Worm (Caenorhabditis elegans) whole organism, L3 larva: ENCODE results near the gene skp-1.
A peak's percentile ranks its signal among the peaks of the same experiment; 100 is the strongest.

Experiments
- R02D3.7 ChIP-seq: fragments of 150-350 bp; optimal IDR thresholded peaks from 2 replicates; lab custom pipeline; 2014; ENCODE audit warnings: missing biosample characterization, missing genetic modification characterization
- ZK546.5 ChIP-seq: sonication (generic microtip); optimal IDR thresholded peaks from 2 replicates; lab custom pipeline; 2017; ENCODE audit warnings: missing biosample characterization, missing genetic modification characterization
- aly-2 ChIP-seq: fragments of 150-350 bp; optimal IDR thresholded peaks from 2 replicates; lab custom pipeline; 2014; ENCODE audit warnings: missing biosample characterization, missing genetic modification characterization
- ama-1 ChIP-seq: fragments of 150-350 bp; optimal IDR thresholded peaks from 2 replicates; lab custom pipeline; 2018
- ceh-16 ChIP-seq: sonication (generic microtip); optimal IDR thresholded peaks from 2 replicates; lab custom pipeline; 2017; ENCODE audit warnings: missing biosample characterization, missing genetic modification characterization
- ceh-28 ChIP-seq: fragments of 150-350 bp; optimal IDR thresholded peaks from 2 replicates; lab custom pipeline; 2014; ENCODE audit warnings: missing biosample characterization, missing genetic modification reagents, missing genetic modification characterization
- ceh-82 ChIP-seq: fragments of 150-350 bp; optimal IDR thresholded peaks from 2 replicates; lab custom pipeline; 2014; ENCODE audit warnings: missing biosample characterization, missing genetic modification characterization
- ceh-9 ChIP-seq: sonication (generic microtip); optimal IDR thresholded peaks from 2 replicates; lab custom pipeline; 2018; ENCODE audit warnings: missing biosample characterization, missing genetic modification characterization
- egl-5 ChIP-seq: fragments of 150-350 bp; optimal IDR thresholded peaks from 2 replicates; lab custom pipeline; 2017; ENCODE audit warnings: missing biosample characterization, missing genetic modification reagents, missing genetic modification characterization, inconsistent platforms
- elt-1 ChIP-seq: fragments of 150-350 bp; optimal IDR thresholded peaks from 2 replicates; lab custom pipeline; 2014; ENCODE audit warnings: missing biosample characterization, missing genetic modification characterization
- elt-2 ChIP-seq: sonication (generic microtip); optimal IDR thresholded peaks from 2 replicates; lab custom pipeline; 2016; ENCODE audit warnings: missing genetic modification reagents, mild to moderate bottlenecking, missing genetic modification characterization, missing compliant biosample characterization
- elt-3 ChIP-seq, 3 experiments: fragments of 150-350 bp in 1 of 3; sonication (generic microtip) in 2 of 3; optimal IDR thresholded peaks; 2 replicates in 2 of 3; 4 replicates in 1 of 3; lab custom pipeline; 2014 to 2017; ENCODE audit warnings: missing biosample characterization in 3 of 3, missing genetic modification characterization in 3 of 3
- fos-1 ChIP-seq: fragments of 150-350 bp; optimal IDR thresholded peaks from 2 replicates; lab custom pipeline; 2014; ENCODE audit warnings: missing biosample characterization, missing genetic modification characterization
- hmg-11 ChIP-seq: sonication (generic microtip); optimal IDR thresholded peaks from 2 replicates; lab custom pipeline; 2016; ENCODE audit warnings: missing genetic modification characterization, missing compliant biosample characterization
- jun-1 ChIP-seq: fragments of 150-350 bp; optimal IDR thresholded peaks from 2 replicates; lab custom pipeline; 2014; ENCODE audit warnings: missing biosample characterization, missing genetic modification reagents, missing genetic modification characterization
- lin-15B ChIP-seq: fragments of 150-350 bp; optimal IDR thresholded peaks from 2 replicates; lab custom pipeline; 2014; ENCODE audit warnings: missing biosample characterization, missing genetic modification characterization
- lin-39 ChIP-seq: fragments of 150-350 bp; optimal IDR thresholded peaks from 2 replicates; lab custom pipeline; 2018; ENCODE audit warnings: missing biosample characterization, missing genetic modification reagents, missing genetic modification characterization
- lsy-12 ChIP-seq: sonication (generic microtip); optimal IDR thresholded peaks from 2 replicates; lab custom pipeline; 2016; ENCODE audit warnings: mild to moderate bottlenecking, missing genetic modification characterization, missing compliant biosample characterization
- mml-1 ChIP-seq: fragments of 150-350 bp; sonication (generic microtip); optimal IDR thresholded peaks from 3 replicates; lab custom pipeline; 2014; ENCODE audit warnings: missing biosample characterization, missing genetic modification characterization
- nfya-1 ChIP-seq: sonication (generic microtip); optimal IDR thresholded peaks from 2 replicates; lab custom pipeline; 2017; ENCODE audit warnings: missing genetic modification characterization, mild to moderate bottlenecking, missing compliant biosample characterization, antibody characterized with exemption, moderate library complexity; ENCODE audit not compliant: insufficient read depth
- nhr-12 ChIP-seq: fragments of 150-350 bp; optimal IDR thresholded peaks from 2 replicates; lab custom pipeline; 2014; ENCODE audit warnings: missing biosample characterization, missing genetic modification characterization
- nhr-23 ChIP-seq: fragments of 150-350 bp; optimal IDR thresholded peaks from 2 replicates; lab custom pipeline; 2014; ENCODE audit warnings: missing biosample characterization, missing genetic modification reagents, missing genetic modification characterization
- nhr-25 ChIP-seq: sonication (generic microtip); optimal IDR thresholded peaks from 2 replicates; lab custom pipeline; 2017; ENCODE audit warnings: missing biosample characterization, missing genetic modification characterization
- nhr-28 ChIP-seq: fragments of 150-350 bp; optimal IDR thresholded peaks from 2 replicates; lab custom pipeline; 2014; ENCODE audit warnings: missing biosample characterization, missing genetic modification characterization
- nhr-43 ChIP-seq: sonication (generic microtip); optimal IDR thresholded peaks from 2 replicates; lab custom pipeline; 2016; ENCODE audit warnings: mild to moderate bottlenecking, missing genetic modification characterization, missing compliant biosample characterization; ENCODE audit not compliant: poor library complexity, severe bottlenecking
- nhr-67 ChIP-seq: fragments of 150-350 bp; optimal IDR thresholded peaks from 2 replicates; lab custom pipeline; 2014; ENCODE audit warnings: missing biosample characterization, missing genetic modification characterization
- nhr-76 ChIP-seq: fragments of 150-350 bp; sonication (generic microtip); optimal IDR thresholded peaks from 5 replicates; lab custom pipeline; 2014; ENCODE audit warnings: missing biosample characterization, missing genetic modification characterization
- nhr-77 ChIP-seq: fragments of 150-350 bp; optimal IDR thresholded peaks from 2 replicates; lab custom pipeline; 2014; ENCODE audit warnings: missing biosample characterization, missing genetic modification characterization
- pha-4 ChIP-seq: fragments of 150-350 bp; optimal IDR thresholded peaks from 2 replicates; lab custom pipeline; 2014; ENCODE audit warnings: missing biosample characterization, missing genetic modification reagents, missing genetic modification characterization
- pqm-1 ChIP-seq: fragments of 150-350 bp; optimal IDR thresholded peaks from 2 replicates; lab custom pipeline; 2017; ENCODE audit warnings: missing biosample characterization, missing genetic modification characterization, inconsistent platforms
- sea-2 ChIP-seq: fragments of 150-350 bp; sonication (generic microtip); optimal IDR thresholded peaks from 4 replicates; lab custom pipeline; 2014; ENCODE audit warnings: missing biosample characterization, missing genetic modification reagents, missing genetic modification characterization
- snpc-4 ChIP-seq: fragments of 150-350 bp; optimal IDR thresholded peaks from 2 replicates; lab custom pipeline; 2014; ENCODE audit warnings: missing biosample characterization, missing genetic modification characterization
- tbx-2 ChIP-seq: sonication (generic microtip); optimal IDR thresholded peaks from 2 replicates; lab custom pipeline; 2016; ENCODE audit warnings: mild to moderate bottlenecking, missing genetic modification characterization, missing compliant biosample characterization
- unc-39 ChIP-seq: sonication (generic microtip); optimal IDR thresholded peaks from 4 replicates; lab custom pipeline; 2017; ENCODE audit warnings: missing biosample characterization, missing genetic modification characterization
- unc-62 ChIP-seq: fragments of 150-350 bp; sonication (generic microtip); optimal IDR thresholded peaks from 4 replicates; lab custom pipeline; 2014; ENCODE audit warnings: missing biosample characterization, missing genetic modification reagents, missing genetic modification characterization
- zag-1 ChIP-seq: fragments of 150-350 bp; optimal IDR thresholded peaks from 2 replicates; lab custom pipeline; 2014; ENCODE audit warnings: missing biosample characterization, missing genetic modification characterization
- ztf-11 ChIP-seq: fragments of 150-350 bp; optimal IDR thresholded peaks from 2 replicates; lab custom pipeline; 2014; ENCODE audit warnings: missing biosample characterization, missing genetic modification characterization

skp-1 gene

DNA sequence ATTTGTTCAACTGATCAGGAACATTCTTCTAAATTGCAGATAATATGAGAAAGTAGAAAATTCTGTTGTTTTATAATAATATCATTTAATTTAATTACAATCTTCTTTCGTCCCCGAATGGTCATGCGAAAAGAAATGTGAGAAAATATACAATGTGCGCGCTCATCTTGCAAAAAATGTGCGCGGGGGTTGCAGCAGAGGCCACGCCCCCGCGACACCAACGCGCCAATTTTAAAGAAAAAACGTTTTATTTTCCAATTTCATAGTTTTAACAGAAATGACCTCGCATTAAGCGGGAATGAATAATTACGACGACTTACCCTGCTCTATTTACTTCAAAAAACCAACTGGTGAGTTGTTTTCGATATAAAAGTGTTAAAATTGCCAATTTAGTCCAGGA lies 34.8 kb upstream of the skp-1 start, which contains the start of gene sas-5:
sas-5 (plus strand) TSS at position 257 of the 400 bp plus-strand sequence.
- TF ChIP-seq fos-1 (tag; lab: Kevin White, UChicago): no peak
- peak; percentile 83 for TF ChIP-seq ceh-82
- TF ChIP-seq mml-1: no peak
- no peak for TF ChIP-seq nhr-77 (tag; lab: Kevin White, UChicago)
- no peak for TF ChIP-seq elt-3 (tag; optimal IDR thresholded peaks at IDR 0.05; lab: Kevin White, UChicago)
- TF ChIP-seq elt-2 (tag; lab: Kevin White, UChicago): peak; percentile 59
- TF ChIP-seq nfya-1 (tag; lab: Kevin White, UChicago): peak; percentile 65
- TF ChIP-seq lin-39 (tag; lab: Kevin White, UChicago): peak; percentile 54
- TF ChIP-seq aly-2 (tag; lab: Kevin White, UChicago): no peak
- peak; percentile 81 for TF ChIP-seq nhr-43
- TF ChIP-seq elt-1 (tag; lab: Kevin White, UChicago): no peak
- TF ChIP-seq R02D3.7 (tag; lab: Kevin White, UChicago): peak; percentile 56
- no peak for TF ChIP-seq pqm-1 (tag; lab: Kevin White, UChicago)
- peak; percentile 5 for TF ChIP-seq jun-1 (tag; lab: Kevin White, UChicago)
- TF ChIP-seq nhr-12 (tag; lab: Kevin White, UChicago): no peak
- peak; percentile 29 for TF ChIP-seq ztf-11 (tag; lab: Kevin White, UChicago)
- no peak for TF ChIP-seq ZK546.5
- TF ChIP-seq unc-39 (tag; lab: Kevin White, UChicago): no peak
- TF ChIP-seq hmg-11 (tag; lab: Kevin White, UChicago): peak; percentile 89
- peak; percentile 64 for TF ChIP-seq lin-15B (tag; lab: Kevin White, UChicago)
- TF ChIP-seq nhr-28 (tag; lab: Kevin White, UChicago): no peak
- no peak for TF ChIP-seq nhr-67 (tag; lab: Kevin White, UChicago)
- TF ChIP-seq snpc-4 (tag; lab: Kevin White, UChicago): peak; percentile 72
- peak; percentile 56 for TF ChIP-seq nhr-25
- TF ChIP-seq ceh-28 (tag; lab: Kevin White, UChicago): peak; percentile 40
- TF ChIP-seq tbx-2 (tag; lab: Kevin White, UChicago): peak; percentile 49
- peak; percentile 47 for TF ChIP-seq lsy-12
- TF ChIP-seq nhr-23 (tag; lab: Kevin White, UChicago): peak; percentile 73
- TF ChIP-seq nhr-76: peak; percentile 59
- no peak for TF ChIP-seq ceh-9 (tag; lab: Kevin White, UChicago)
- TF ChIP-seq unc-62: no peak
- TF ChIP-seq, all 47 proteins: peak for 17

DNA sequence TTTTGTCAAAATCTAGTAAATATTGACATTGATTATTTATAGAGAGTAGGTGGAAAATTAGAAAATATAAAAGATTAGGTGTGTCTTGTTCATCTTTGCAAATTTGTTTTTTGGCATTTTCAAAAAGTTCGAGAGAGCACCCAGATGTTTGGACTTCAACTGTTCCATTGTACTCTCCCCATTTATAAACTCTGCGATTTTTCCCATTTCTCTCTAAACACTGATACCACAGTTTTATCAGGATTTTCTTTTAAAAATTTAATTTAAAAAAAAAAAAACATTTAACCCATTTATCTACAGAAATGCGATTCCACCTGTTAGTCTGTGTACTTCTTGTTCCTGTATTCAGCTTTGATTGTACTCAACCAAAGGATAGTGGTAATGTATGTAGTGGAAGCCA lies 32.3 kb upstream of the skp-1 start, which contains the start of gene tag-290:
tag-290 (plus strand) TSS at position 301 of the 400 bp plus-strand sequence.
- TF ChIP-seq pha-4: peak; percentile 74
- TF ChIP-seq lin-15B (tag; lab: Kevin White, UChicago): no peak

DNA sequence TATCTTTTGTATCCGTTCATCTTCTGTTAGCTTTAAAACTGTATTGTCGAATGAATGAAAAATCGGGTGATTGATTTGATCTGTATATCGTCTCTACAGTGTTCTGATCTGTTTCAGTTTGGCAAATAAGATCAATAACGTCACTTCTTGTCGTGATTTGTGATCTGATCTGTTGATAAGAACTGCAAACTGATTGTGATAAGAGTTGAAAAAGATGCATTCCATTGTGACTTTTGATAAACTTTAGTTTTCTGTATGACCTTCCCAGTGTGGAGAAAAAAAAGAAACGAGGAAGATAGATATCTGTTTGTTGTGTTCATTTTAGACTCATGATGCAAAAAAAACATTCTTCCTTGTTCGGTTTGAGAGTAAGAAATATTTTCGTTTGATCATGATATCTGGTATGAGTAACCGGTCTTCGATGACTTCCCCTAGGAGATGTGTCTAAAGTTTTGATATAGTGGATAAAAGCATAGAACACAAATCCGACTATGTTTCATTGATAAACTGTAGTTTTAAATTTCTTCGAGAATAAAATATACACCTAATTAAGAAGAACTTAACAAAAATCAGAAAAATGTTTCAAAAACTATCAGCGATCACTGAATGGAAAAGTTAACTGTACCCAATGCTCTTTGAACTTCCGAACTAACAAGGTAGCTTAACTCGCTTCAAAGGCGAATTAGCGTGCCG lies 30.3 kb upstream of the skp-1 start:
- TF ChIP-seq ceh-28 (tag; lab: Kevin White, UChicago): peak; percentile 28
- TF ChIP-seq nhr-25: peak; percentile 93
- peak; percentile 30 for TF ChIP-seq R02D3.7 (tag; lab: Kevin White, UChicago)
- no peak for TF ChIP-seq ceh-9 (tag; lab: Kevin White, UChicago)
- peak in 2 of 3 experiments; percentile 90 to 97 for TF ChIP-seq elt-3 (tag; optimal IDR thresholded peaks at IDR 0.05; lab: Kevin White, UChicago)
- TF ChIP-seq nhr-23 (tag; lab: Kevin White, UChicago): peak; percentile 80
- no peak for TF ChIP-seq zag-1 (tag; lab: Kevin White, UChicago)
- TF ChIP-seq nhr-43: peak; percentile 32
- peak; percentile 65 for TF ChIP-seq elt-2 (tag; lab: Kevin White, UChicago)
- peak; percentile 36 for TF ChIP-seq pqm-1 (tag; lab: Kevin White, UChicago)
- TF ChIP-seq elt-1 (tag; lab: Kevin White, UChicago): peak; percentile 97

DNA sequence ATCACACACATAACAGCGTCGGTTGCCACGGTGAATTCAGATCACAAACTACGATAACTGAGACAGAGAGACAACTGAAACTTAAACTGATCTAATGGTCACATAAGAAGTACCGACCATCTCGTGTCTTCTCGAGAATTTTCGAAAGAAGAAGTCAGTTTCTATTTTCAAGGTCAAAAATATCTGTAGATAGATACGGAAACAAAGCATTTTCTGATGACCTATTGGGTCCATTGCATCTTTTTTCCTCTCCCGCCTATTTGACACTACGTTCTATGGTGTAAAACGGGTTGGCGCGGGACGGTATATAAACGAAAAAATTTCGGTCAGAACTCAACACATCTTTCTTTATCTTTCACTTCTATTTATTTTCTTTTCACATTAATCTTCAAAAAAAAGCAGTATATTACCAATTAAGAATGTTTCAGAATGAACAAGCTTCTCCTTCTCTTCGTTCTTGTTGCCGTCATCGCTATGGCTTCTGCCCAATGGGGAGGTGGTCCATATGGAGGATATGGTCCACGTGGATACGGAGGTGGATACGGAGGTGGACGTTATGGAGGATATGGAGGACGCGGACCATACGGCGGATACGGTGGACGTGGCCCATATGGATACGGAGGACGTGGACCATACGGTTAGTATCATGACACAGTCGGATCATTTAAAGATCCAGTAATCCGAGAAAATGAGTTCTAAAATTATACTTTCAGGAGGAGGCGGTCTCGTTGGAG lies 29.2 kb upstream of the skp-1 start, which contains the start of gene nlp-24:
nlp-24 (plus strand) TSS at position 429 of the 734 bp plus-strand sequence.
- no peak for TF ChIP-seq pha-4
- TF ChIP-seq sea-2 (GFP tag; lab: Kevin White, UChicago): no peak
- no peak for TF ChIP-seq nhr-28 (tag; lab: Kevin White, UChicago)
- TF ChIP-seq ceh-16 (tag; lab: Kevin White, UChicago): no peak
- TF ChIP-seq lin-15B (tag; lab: Kevin White, UChicago): no peak
- TF ChIP-seq nhr-23 (tag; lab: Kevin White, UChicago): peak; percentile 70
- TF ChIP-seq jun-1 (tag; lab: Kevin White, UChicago): no peak
- TF ChIP-seq elt-1 (tag; lab: Kevin White, UChicago): peak; percentile 91
- TF ChIP-seq elt-2 (tag; lab: Kevin White, UChicago): no peak
- peak; percentile 23 for TF ChIP-seq nfya-1 (tag; lab: Kevin White, UChicago)
- no peak for TF ChIP-seq ZK546.5
- TF ChIP-seq nhr-25: peak; percentile 71
- TF ChIP-seq ama-1 (lab: Kevin White, UChicago): peak; percentile 86
- no peak for TF ChIP-seq egl-5 (tag; lab: Kevin White, UChicago)
- TF ChIP-seq ztf-11 (tag; lab: Kevin White, UChicago): no peak
- TF ChIP-seq unc-62: no peak
- peak; percentile 61 for TF ChIP-seq nhr-43
